ENCODE assay signal across 4 fruit fly cellular contexts in genomic region chrX:6861523-6862077, dm6.
TF ChIP-seq lines count a peak whose summit lies in the region.

No protein-coding gene starts in this region.

TF ChIP-seq in whole organism, adult, 20 proteins besides CTCF, POLR2A, EP300 and RAD21 (continued from another document):
- no peak for TF ChIP-seq Crg-1 (GFP tag; optimal IDR thresholded peaks at IDR 0.05; lab: Kevin White, UChicago)
- TF ChIP-seq CG11617 (GFP tag; optimal IDR thresholded peaks at IDR 0.05; lab: Kevin White, UChicago) = peak; percentile 64

TF ChIP-seq in whole organism, embryonic, 481 proteins besides CTCF, POLR2A, EP300 and RAD21 (continued from another document and continues in another):
- TF ChIP-seq gro (GFP tag; optimal IDR thresholded peaks at IDR 0.05; lab: Kevin White, UChicago) = peak; percentile 13
- TF ChIP-seq Dip2 (GFP tag; IDR thresholded peaks at IDR 0.05; lab: Robert Waterston, UW) = no peak
- TF ChIP-seq HLH54F (GFP tag; optimal IDR thresholded peaks at IDR 0.05; lab: Kevin White, UChicago) = peak; percentile 62
- no peak for TF ChIP-seq CG18011 (GFP tag; optimal IDR thresholded peaks at IDR 0.05; lab: Kevin White, UChicago)
- peak; percentile 68; the same call in 2 of the 3 replicates for TF ChIP-seq tgo (GFP tag; IDR thresholded peaks at IDR 0.05; lab: Robert Waterston, UW)
- peak; percentile 23 for TF ChIP-seq Oli (tag; optimal IDR thresholded peaks at IDR 0.05; lab: Kevin White, UChicago)
- peak; percentile 63 for TF ChIP-seq CG31224 (GFP tag; IDR thresholded peaks at IDR 0.05; lab: Robert Waterston, UW)
- TF ChIP-seq Hr51 (GFP tag; optimal IDR thresholded peaks at IDR 0.05; lab: Kevin White, UChicago) = peak in 1 of 2 experiments; percentile 42
- no peak for TF ChIP-seq CG7928 (GFP tag; optimal IDR thresholded peaks at IDR 0.05; lab: Kevin White, UChicago)
- peak; percentile 53 for TF ChIP-seq Sox102F (GFP tag; optimal IDR thresholded peaks at IDR 0.05; lab: Kevin White, UChicago)
- TF ChIP-seq dati (GFP tag; IDR thresholded peaks at IDR 0.05; lab: Robert Waterston, UW) = no peak
- TF ChIP-seq CG1603 (tag; optimal IDR thresholded peaks at IDR 0.05; lab: Kevin White, UChicago) = peak; percentile 6
- peak; percentile 64; the same call in 1 of the 2 replicates for TF ChIP-seq CG10366 (GFP tag; IDR thresholded peaks at IDR 0.05; lab: Robert Waterston, UW)
- TF ChIP-seq Atf-2 (GFP tag; optimal IDR thresholded peaks at IDR 0.05; lab: Kevin White, UChicago) = no peak
- TF ChIP-seq ind (GFP tag; optimal IDR thresholded peaks at IDR 0.05; lab: Kevin White, UChicago) = peak; percentile 55
- no peak for TF ChIP-seq ERR (GFP tag; optimal IDR thresholded peaks at IDR 0.05; lab: Kevin White, UChicago)
- TF ChIP-seq btn (GFP tag; optimal IDR thresholded peaks at IDR 0.05; lab: Kevin White, UChicago) = no peak
- TF ChIP-seq Bdp1 (GFP tag; optimal IDR thresholded peaks at IDR 0.05; lab: Kevin White, UChicago) = no peak
- peak; percentile 61 for TF ChIP-seq HmgZ (tag; optimal IDR thresholded peaks at IDR 0.05; lab: Kevin White, UChicago)
- TF ChIP-seq CG1832 (GFP tag; optimal IDR thresholded peaks at IDR 0.05; lab: Kevin White, UChicago) = peak; percentile 91
- TF ChIP-seq NFAT (GFP tag; IDR thresholded peaks at IDR 0.05; lab: Robert Waterston, UW) = peak; percentile 59; the same call in 1 of the 2 replicates
- TF ChIP-seq HLHmδ (GFP tag; optimal IDR thresholded peaks at IDR 0.05; lab: Kevin White, UChicago) = peak; percentile 53
- TF ChIP-seq CG3281 (GFP tag; optimal IDR thresholded peaks at IDR 0.05; lab: Kevin White, UChicago) = peak; percentile 70
- no peak for TF ChIP-seq fru (optimal IDR thresholded peaks at IDR 0.05; lab: Kevin White, UChicago)
- TF ChIP-seq Dll (GFP tag; IDR thresholded peaks at IDR 0.05; lab: Robert Waterston, UW; ENCODE audit: partially characterized antibody) = 0 out of 4 replicates have a peak, but pooled peaks have one; percentile 17
- TF ChIP-seq HmgD (GFP tag; optimal IDR thresholded peaks at IDR 0.05; lab: Kevin White, UChicago) = no peak
- TF ChIP-seq ATbp (GFP tag; optimal IDR thresholded peaks at IDR 0.05; lab: Kevin White, UChicago) = no peak
- no peak for TF ChIP-seq Bteb2 (GFP tag; optimal IDR thresholded peaks at IDR 0.05; lab: Kevin White, UChicago)
- TF ChIP-seq onecut (GFP tag; IDR thresholded peaks at IDR 0.05; lab: Robert Waterston, UW) = peak; percentile 23; the same call in 1 of the 2 replicates
- TF ChIP-seq CG2199 (GFP tag; IDR thresholded peaks at IDR 0.05; lab: Robert Waterston, UW) = peak; percentile 88
- TF ChIP-seq fd96Cb (tag; optimal IDR thresholded peaks at IDR 0.05; lab: Kevin White, UChicago) = peak; percentile 42
- TF ChIP-seq CG12659 (GFP tag; optimal IDR thresholded peaks at IDR 0.05; lab: Kevin White, UChicago) = peak; percentile 44
- peak; percentile 72 for TF ChIP-seq HHEX (GFP tag; optimal IDR thresholded peaks at IDR 0.05; lab: Kevin White, UChicago)
- TF ChIP-seq CG6791 (GFP tag; IDR thresholded peaks at IDR 0.05; lab: Robert Waterston, UW; ENCODE audit: partially characterized antibody) = peak; percentile 65; the same call in 2 of the 3 replicates
- TF ChIP-seq CG14050 (GFP tag; IDR thresholded peaks at IDR 0.05; lab: Robert Waterston, UW) = peak; percentile 54; the same call in 1 of the 3 replicates
- TF ChIP-seq HLH3B (GFP tag; IDR thresholded peaks at IDR 0.05; lab: Robert Waterston, UW) = peak; percentile 55; the same call in 1 of the 2 replicates
- TF ChIP-seq row (GFP tag; IDR thresholded peaks at IDR 0.05; lab: Robert Waterston, UW) = peak; percentile 71; the same call in 2 of the 3 replicates
- peak; percentile 52 for TF ChIP-seq CG6854 (GFP tag; optimal IDR thresholded peaks at IDR 0.05; lab: Kevin White, UChicago)
- peak; percentile 10 for TF ChIP-seq CG10267 (tag; optimal IDR thresholded peaks at IDR 0.05; lab: Kevin White, UChicago)
- TF ChIP-seq CG11085 (GFP tag; IDR thresholded peaks at IDR 0.05; lab: Robert Waterston, UW) = 0 out of 2 replicates have a peak, but pooled peaks have one; percentile 12
- TF ChIP-seq CG7271 (tag; optimal IDR thresholded peaks at IDR 0.05; lab: Kevin White, UChicago) = no peak

TF ChIP-seq in whole organism, prepupa, 60 proteins besides CTCF, POLR2A, EP300 and RAD21 (continued from another document):
- peak; percentile 79 for TF ChIP-seq CG31627 (GFP tag; optimal IDR thresholded peaks at IDR 0.05; lab: Kevin White, UChicago)
- peak; percentile 86 for TF ChIP-seq Met (GFP tag; optimal IDR thresholded peaks at IDR 0.05; lab: Kevin White, UChicago)
- peak; percentile 40 for TF ChIP-seq CG6854 (GFP tag; optimal IDR thresholded peaks at IDR 0.05; lab: Kevin White, UChicago)
- peak; percentile 86 for TF ChIP-seq lz (GFP tag; optimal IDR thresholded peaks at IDR 0.05; lab: Kevin White, UChicago)
- peak; percentile 83 for TF ChIP-seq CG6163 (GFP tag; IDR thresholded peaks at IDR 0.05; lab: Robert Waterston, UW)
- peak; percentile 60 for TF ChIP-seq dsx (GFP tag; optimal IDR thresholded peaks at IDR 0.05; lab: Kevin White, UChicago; ENCODE audit: poor library complexity, severe bottlenecking)
- TF ChIP-seq Sox102F (GFP tag; optimal IDR thresholded peaks at IDR 0.05; lab: Kevin White, UChicago) = peak; percentile 73
- TF ChIP-seq CG3032 (tag; optimal IDR thresholded peaks at IDR 0.05; lab: Kevin White, UChicago) = peak; percentile 74
- peak; percentile 84 for TF ChIP-seq Sox14 (GFP tag; optimal IDR thresholded peaks at IDR 0.05; lab: Kevin White, UChicago)
- TF ChIP-seq Eip93F (GFP tag; optimal IDR thresholded peaks at IDR 0.05; lab: Kevin White, UChicago) = peak; percentile 1
- TF ChIP-seq CG6792 (GFP tag; optimal IDR thresholded peaks at IDR 0.05; lab: Kevin White, UChicago) = peak; percentile 54
- peak; percentile 80 for TF ChIP-seq achi (GFP tag; optimal IDR thresholded peaks at IDR 0.05; lab: Kevin White, UChicago)
- TF ChIP-seq spab (GFP tag; optimal IDR thresholded peaks at IDR 0.05; lab: Kevin White, UChicago) = peak; percentile 55
- TF ChIP-seq Eip75B (GFP tag; optimal IDR thresholded peaks at IDR 0.05; lab: Kevin White, UChicago) = peak; percentile 69
- TF ChIP-seq ss (GFP tag; optimal IDR thresholded peaks at IDR 0.05; lab: Kevin White, UChicago) = peak; percentile 64 to 78
- TF ChIP-seq CG16779 (tag; optimal IDR thresholded peaks at IDR 0.05; lab: Kevin White, UChicago) = peak; percentile 42
- peak; percentile 88 for TF ChIP-seq Gug (GFP tag; IDR thresholded peaks at IDR 0.05; lab: Robert Waterston, UW)
- TF ChIP-seq fd59A (GFP tag; optimal IDR thresholded peaks at IDR 0.05; lab: Kevin White, UChicago) = peak; percentile 69
- TF ChIP-seq CG32006 (GFP tag; optimal IDR thresholded peaks at IDR 0.05; lab: Kevin White, UChicago) = peak; percentile 88
- peak; percentile 78 for TF ChIP-seq Hr39 (GFP tag; optimal IDR thresholded peaks at IDR 0.05; lab: Kevin White, UChicago)
- peak; percentile 80 for TF ChIP-seq CG6276 (GFP tag; optimal IDR thresholded peaks at IDR 0.05; lab: Kevin White, UChicago)
- TF ChIP-seq salr (GFP tag; optimal IDR thresholded peaks at IDR 0.05; lab: Kevin White, UChicago) = peak in 1 of 2 experiments; percentile 38
- peak; percentile 75 for TF ChIP-seq CG10669 (GFP tag; optimal IDR thresholded peaks at IDR 0.05; lab: Kevin White, UChicago)
- TF ChIP-seq CG3919 (GFP tag; optimal IDR thresholded peaks at IDR 0.05; lab: Kevin White, UChicago) = peak; percentile 74
- peak; percentile 85 for TF ChIP-seq esn (GFP tag; optimal IDR thresholded peaks at IDR 0.05; lab: Kevin White, UChicago)
- TF ChIP-seq CG7368 (GFP tag; optimal IDR thresholded peaks at IDR 0.05; lab: Kevin White, UChicago) = peak; percentile 37
- peak; percentile 71 for TF ChIP-seq OdsH (GFP tag; optimal IDR thresholded peaks at IDR 0.05; lab: Kevin White, UChicago)
- peak; percentile 10 for TF ChIP-seq Lpt (GFP tag; optimal IDR thresholded peaks at IDR 0.05; lab: Kevin White, UChicago)
- TF ChIP-seq dac (GFP tag; optimal IDR thresholded peaks at IDR 0.05; lab: Kevin White, UChicago) = peak; percentile 67
- TF ChIP-seq topi (GFP tag; optimal IDR thresholded peaks at IDR 0.05; lab: Kevin White, UChicago) = peak; percentile 88
- TF ChIP-seq vri (GFP tag; optimal IDR thresholded peaks at IDR 0.05; lab: Kevin White, UChicago) = peak; percentile 72
- TF ChIP-seq Sox15 (GFP tag; optimal IDR thresholded peaks at IDR 0.05; lab: Kevin White, UChicago) = peak; percentile 62
- TF ChIP-seq Blimp-1 (GFP tag; optimal IDR thresholded peaks at IDR 0.05; lab: Kevin White, UChicago) = peak; percentile 48
- no peak for TF ChIP-seq fd85E (GFP tag; optimal IDR thresholded peaks at IDR 0.05; lab: Kevin White, UChicago)
- peak; percentile 82 for TF ChIP-seq CG8119 (GFP tag; IDR thresholded peaks at IDR 0.05; lab: Robert Waterston, UW)
- TF ChIP-seq CG34406 (GFP tag; optimal IDR thresholded peaks at IDR 0.05; lab: Kevin White, UChicago) = peak; percentile 66
- TF ChIP-seq pdm3 (GFP tag; optimal IDR thresholded peaks at IDR 0.05; lab: Kevin White, UChicago) = peak; percentile 78
- TF ChIP-seq CG1621 (tag; optimal IDR thresholded peaks at IDR 0.05; lab: Kevin White, UChicago) = peak; percentile 64
- peak; percentile 68 for TF ChIP-seq acj6 (GFP tag; optimal IDR thresholded peaks at IDR 0.05; lab: Kevin White, UChicago)
- TF ChIP-seq CG11762 (GFP tag; optimal IDR thresholded peaks at IDR 0.05; lab: Kevin White, UChicago; ENCODE audit: insufficient read depth) = peak; percentile 17

TF ChIP-seq in whole organism, wandering third instar larva, 38 proteins besides CTCF, POLR2A, EP300 and RAD21 (continued from another document):
- TF ChIP-seq CG32264 (GFP tag; optimal IDR thresholded peaks at IDR 0.05; lab: Kevin White, UChicago) (peak; percentile 78), OdsH (GFP tag; optimal IDR thresholded peaks at IDR 0.05; lab: Kevin White, UChicago) (peak; percentile 52), Dfd (GFP tag; optimal IDR thresholded peaks at IDR 0.05; lab: Kevin White, UChicago) (no peak), rgr (GFP tag; optimal IDR thresholded peaks at IDR 0.05; lab: Kevin White, UChicago) (peak; percentile 63), dmrt93B (GFP tag; optimal IDR thresholded peaks at IDR 0.05; lab: Kevin White, UChicago) (peak; percentile 87), CG9705 (GFP tag; optimal IDR thresholded peaks at IDR 0.05; lab: Kevin White, UChicago) (peak; percentile 14), ey (GFP tag; optimal IDR thresholded peaks at IDR 0.05; lab: Kevin White, UChicago) (peak; percentile 64), sv (GFP tag; optimal IDR thresholded peaks at IDR 0.05; lab: Kevin White, UChicago) (no peak), CrebA (GFP tag; optimal IDR thresholded peaks at IDR 0.05; lab: Kevin White, UChicago; ENCODE audit: borderline replicate concordance) (no peak), GATAd (GFP tag; optimal IDR thresholded peaks at IDR 0.05; lab: Kevin White, UChicago) (peak; percentile 47), Vsx2 (GFP tag; optimal IDR thresholded peaks at IDR 0.05; lab: Kevin White, UChicago; ENCODE audit: partially characterized antibody) (peak; percentile 47), Mio (GFP tag; optimal IDR thresholded peaks at IDR 0.05; lab: Kevin White, UChicago) (peak; percentile 36), woc (GFP tag; optimal IDR thresholded peaks at IDR 0.05; lab: Kevin White, UChicago) (peak; percentile 49)
